Fruit fly (Drosophila melanogaster) whole organism, embryonic: ENCODE measurements around the gene CG42674.
A peak's percentile ranks its signal among the peaks of the same experiment; 100 is the strongest.

Source experiments
- Abd-B ChIP-seq: fragments of 200-800 bp; sonication (Bioruptor generic); optimal IDR thresholded peaks from 2 replicates; lab custom pipeline; 2018; ENCODE audit warnings: missing biosample characterization, mild to moderate bottlenecking, missing genetic modification characterization, moderate library complexity
- CG10654 ChIP-seq: fragments of 200-800 bp; sonication (Bioruptor generic); optimal IDR thresholded peaks from 2 replicates; lab custom pipeline; 2016; ENCODE audit warnings: missing biosample characterization, missing genetic modification characterization
- CG12236 ChIP-seq: fragments of 200-800 bp; sonication (Bioruptor generic); optimal IDR thresholded peaks from 2 replicates; lab custom pipeline; 2016; ENCODE audit warnings: missing biosample characterization, missing genetic modification characterization
- CG16813 ChIP-seq: fragments of 200-800 bp; sonication (Bioruptor generic); IDR thresholded peaks from 3 replicates; pipeline ENCODE4 v1.3.6; 2022; ENCODE audit warnings: missing biosample characterization, missing genetic modification characterization; ENCODE audit not compliant: partially characterized antibody
- CG17186 ChIP-seq: fragments of 200-800 bp; sonication (Bioruptor generic); optimal IDR thresholded peaks from 3 replicates; lab custom pipeline; 2017; ENCODE audit warnings: missing biosample characterization, missing genetic modification reagents, missing genetic modification characterization
- CG17361 ChIP-seq: fragments of 200-800 bp; sonication (Bioruptor generic); IDR thresholded peaks from 3 replicates; pipeline ENCODE4 v1.3.6; 2022; ENCODE audit warnings: missing biosample characterization, missing genetic modification characterization
- CG1832 ChIP-seq: fragments of 200-800 bp; sonication (Bioruptor generic); optimal IDR thresholded peaks from 2 replicates; lab custom pipeline; 2017; ENCODE audit warnings: missing biosample characterization, mild to moderate bottlenecking, missing genetic modification characterization, inconsistent platforms
- CG30020 ChIP-seq: fragments of 200-800 bp; optimal IDR thresholded peaks from 2 replicates; lab custom pipeline; 2019; ENCODE audit warnings: missing biosample characterization, mild to moderate bottlenecking, missing genetic modification characterization, moderate library complexity
- CG3065 ChIP-seq: fragments of 200-800 bp; sonication (Bioruptor generic); optimal IDR thresholded peaks from 2 replicates; lab custom pipeline; 2016; ENCODE audit warnings: missing biosample characterization, missing genetic modification characterization
- CG3726 ChIP-seq: fragments of 200-800 bp; sonication (Bioruptor generic); IDR thresholded peaks from 3 replicates; pipeline ENCODE4, ENCODE4 v1.3.6; 2022; ENCODE audit warnings: missing biosample characterization, missing genetic modification characterization
- CG4282 ChIP-seq: fragments of 200-800 bp; sonication (Bioruptor generic); optimal IDR thresholded peaks from 2 replicates; lab custom pipeline; 2016; ENCODE audit warnings: missing biosample characterization, missing genetic modification characterization
- CG4328 ChIP-seq: fragments of 200-800 bp; sonication (Bioruptor generic); optimal IDR thresholded peaks from 3 replicates; lab custom pipeline; 2017; ENCODE audit warnings: missing biosample characterization, missing genetic modification reagents, missing genetic modification characterization
- CG6854 ChIP-seq: fragments of 200-800 bp; sonication (Bioruptor generic); optimal IDR thresholded peaks from 3 replicates; lab custom pipeline; 2017; ENCODE audit warnings: missing biosample characterization, mild to moderate bottlenecking, missing genetic modification characterization
- CG7271 ChIP-seq: fragments of 200-800 bp; sonication (Bioruptor generic); optimal IDR thresholded peaks from 2 replicates; lab custom pipeline; 2018; ENCODE audit warnings: missing biosample characterization, mild to moderate bottlenecking, missing genetic modification characterization, moderate library complexity
- CG7745 ChIP-seq: fragments of 200-800 bp; sonication (Bioruptor generic); optimal IDR thresholded peaks from 2 replicates; lab custom pipeline; 2018; ENCODE audit warnings: missing biosample characterization, mild to moderate bottlenecking, missing genetic modification characterization, moderate library complexity
- CG9817 ChIP-seq: fragments of 200-800 bp; sonication (Bioruptor generic); optimal IDR thresholded peaks from 2 replicates; lab custom pipeline; 2018; ENCODE audit warnings: missing biosample characterization, mild to moderate bottlenecking, missing genetic modification characterization, moderate library complexity
- CTCF ChIP-seq: fragments of 200-800 bp; sonication (Bioruptor generic); optimal IDR thresholded peaks from 2 replicates; lab custom pipeline; 2017; ENCODE audit warnings: missing biosample characterization, mild to moderate bottlenecking, missing genetic modification characterization, moderate library complexity
- Chrac-16 ChIP-seq: fragments of 200-800 bp; sonication (Bioruptor generic); optimal IDR thresholded peaks from 3 replicates; lab custom pipeline; 2016; ENCODE audit warnings: missing biosample characterization, missing genetic modification characterization
- CoRest ChIP-seq: fragments of 200-800 bp; sonication (Bioruptor generic); optimal IDR thresholded peaks from 3 replicates; lab custom pipeline; 2018; ENCODE audit warnings: missing biosample characterization, mild to moderate bottlenecking, missing genetic modification characterization, moderate library complexity
- Doc2 ChIP-seq: fragments of 200-800 bp; sonication (Bioruptor generic); IDR thresholded peaks from 2 replicates; pipeline ENCODE4 v1.3.6; 2022; ENCODE audit warnings: missing biosample characterization, missing genetic modification characterization
- Ets65A ChIP-seq: fragments of 200-800 bp; sonication (Bioruptor generic); peaks from one replicate; lab custom pipeline; 2016; ENCODE audit warnings: missing biosample characterization, missing genetic modification characterization
- HLHmδ ChIP-seq: fragments of 200-800 bp; sonication (Bioruptor generic); optimal IDR thresholded peaks from 2 replicates; lab custom pipeline; 2018; ENCODE audit warnings: missing biosample characterization, mild to moderate bottlenecking, missing genetic modification characterization, moderate library complexity
- MESR4 ChIP-seq: fragments of 200-800 bp; sonication (Bioruptor generic); optimal IDR thresholded peaks from 2 replicates; lab custom pipeline; 2018; ENCODE audit warnings: missing biosample characterization, mild to moderate bottlenecking, missing genetic modification characterization, moderate library complexity
- NfI ChIP-seq: fragments of 200-800 bp; sonication (Bioruptor generic); optimal IDR thresholded peaks from 3 replicates; lab custom pipeline; 2018; ENCODE audit warnings: missing biosample characterization, mild to moderate bottlenecking, missing genetic modification characterization, moderate library complexity
- Oaz ChIP-seq: fragments of 200-800 bp; sonication (Bioruptor generic); IDR thresholded peaks from 2 replicates; pipeline ENCODE4 v1.3.6; 2022; ENCODE audit warnings: missing biosample characterization, missing genetic modification characterization
- Scr ChIP-seq: fragments of 200-800 bp; sonication (Bioruptor generic); IDR thresholded peaks from 2 replicates; pipeline ENCODE4 v1.3.6; 2022; ENCODE audit warnings: missing biosample characterization, missing genetic modification characterization; ENCODE audit not compliant: partially characterized antibody
- Six4 ChIP-seq: fragments of 200-800 bp; sonication (Bioruptor generic); optimal IDR thresholded peaks from 2 replicates; lab custom pipeline; 2016; ENCODE audit warnings: missing biosample characterization, missing genetic modification characterization
- Spps ChIP-seq: fragments of 200-800 bp; sonication (Bioruptor generic); optimal IDR thresholded peaks from 2 replicates; lab custom pipeline; 2018; ENCODE audit warnings: missing biosample characterization, mild to moderate bottlenecking, missing genetic modification characterization
- Stat92E ChIP-seq, 3 experiments: fragments of >200 bp in 2 of 3; fragments of 200-800 bp in 1 of 3; sonication (Bioruptor generic) in 1 of 3; optimal IDR thresholded peaks; 2 replicates each; lab custom pipeline; 2017 to 2019; ENCODE audit warnings: missing biosample characterization in 3 of 3, missing genetic modification characterization in 3 of 3, mild to moderate bottlenecking in 1 of 3, moderate library complexity in 1 of 3
- Usf ChIP-seq: fragments of 200-800 bp; sonication (Bioruptor generic); optimal IDR thresholded peaks from 2 replicates; lab custom pipeline; 2017; ENCODE audit warnings: missing genotype, missing biosample characterization, missing genetic modification characterization
- YL-1 ChIP-seq: fragments of 200-800 bp; sonication (Bioruptor generic); optimal IDR thresholded peaks from 3 replicates; lab custom pipeline; 2017; ENCODE audit warnings: missing biosample characterization, mild to moderate bottlenecking, missing genetic modification characterization
- ab ChIP-seq: fragments of 200-800 bp; sonication (Bioruptor generic); optimal IDR thresholded peaks from 2 replicates; lab custom pipeline; 2016; ENCODE audit warnings: missing biosample characterization, missing genetic modification characterization
- ash1 ChIP-seq: fragments of 200-800 bp; sonication (Bioruptor generic); optimal IDR thresholded peaks from 2 replicates; lab custom pipeline; 2018; ENCODE audit warnings: missing biosample characterization, mild to moderate bottlenecking, missing genetic modification characterization
- br ChIP-seq: fragments of >200 bp; optimal IDR thresholded peaks from 2 replicates; lab custom pipeline; 2017
- cas ChIP-seq: fragments of 200-800 bp; sonication (Bioruptor generic); IDR thresholded peaks from 2 replicates; pipeline ENCODE4 v1.3.6; 2022; ENCODE audit warnings: missing biosample characterization, missing genetic modification characterization
- chif ChIP-seq, 2 experiments: fragments of 200-800 bp; sonication (Bioruptor generic); optimal IDR thresholded peaks; 3 replicates each; lab custom pipeline; 2016; ENCODE audit warnings: missing biosample characterization in 2 of 2, missing genetic modification characterization in 2 of 2
- ci ChIP-seq: fragments of 200-800 bp; sonication (Bioruptor generic); IDR thresholded peaks from 3 replicates; pipeline ENCODE4 v1.3.6; 2022; ENCODE audit warnings: missing biosample characterization, missing genetic modification characterization
- dati ChIP-seq: fragments of 200-800 bp; sonication (Bioruptor generic); IDR thresholded peaks from 2 replicates; pipeline ENCODE4 v1.3.6; 2022; ENCODE audit warnings: missing biosample characterization, missing genetic modification characterization
- ftz-f1 ChIP-seq: fragments of 200-800 bp; sonication (Bioruptor generic); optimal IDR thresholded peaks from 2 replicates; lab custom pipeline; 2016; ENCODE audit warnings: missing biosample characterization, missing genetic modification characterization
- fu2 ChIP-seq: fragments of 200-800 bp; sonication (Bioruptor generic); optimal IDR thresholded peaks from 2 replicates; lab custom pipeline; 2016; ENCODE audit warnings: missing biosample characterization, missing genetic modification characterization
- grau ChIP-seq: fragments of 200-800 bp; optimal IDR thresholded peaks from 3 replicates; lab custom pipeline; 2019; ENCODE audit warnings: missing biosample characterization, mild to moderate bottlenecking, missing genetic modification characterization, moderate library complexity
- her ChIP-seq: fragments of 200-800 bp; sonication (Bioruptor generic); optimal IDR thresholded peaks from 2 replicates; lab custom pipeline; 2016; ENCODE audit warnings: missing biosample characterization, missing genetic modification characterization
- onecut ChIP-seq: fragments of 200-800 bp; sonication (Bioruptor generic); IDR thresholded peaks from 2 replicates; pipeline ENCODE4 v1.3.6; 2022; ENCODE audit warnings: missing biosample characterization, missing genetic modification characterization
- org-1 ChIP-seq: fragments of 200-800 bp; sonication (Bioruptor generic); optimal IDR thresholded peaks from 2 replicates; lab custom pipeline; 2017; ENCODE audit warnings: missing biosample characterization, missing genetic modification characterization
- phol ChIP-seq: fragments of 200-800 bp; sonication (Bioruptor generic); optimal IDR thresholded peaks from 3 replicates; lab custom pipeline; 2018; ENCODE audit warnings: missing biosample characterization, mild to moderate bottlenecking, missing genetic modification characterization, moderate library complexity
- sd ChIP-seq: fragments of 200-800 bp; sonication (Bioruptor generic); optimal IDR thresholded peaks from 3 replicates; lab custom pipeline; 2018; ENCODE audit warnings: missing biosample characterization, mild to moderate bottlenecking, missing genetic modification characterization, moderate library complexity
- sens-2 ChIP-seq: fragments of 200-800 bp; sonication (Bioruptor generic); IDR thresholded peaks from 2 replicates; pipeline ENCODE4 v1.3.6; 2022; ENCODE audit warnings: missing biosample characterization, missing genetic modification characterization
- slbo ChIP-seq: fragments of 200-800 bp; sonication (Bioruptor generic); IDR thresholded peaks from 2 replicates; pipeline ENCODE4 v1.3.6; 2022; ENCODE audit warnings: missing biosample characterization, missing genetic modification characterization
- sr ChIP-seq: fragments of 200-800 bp; sonication (Bioruptor generic); IDR thresholded peaks from 3 replicates; pipeline ENCODE4 v1.3.6; 2022; ENCODE audit warnings: missing biosample characterization, missing genetic modification characterization
- tna ChIP-seq: fragments of 200-800 bp; sonication (Bioruptor generic); IDR thresholded peaks from 2 replicates; pipeline ENCODE4 v1.3.6; 2022; ENCODE audit warnings: missing biosample characterization, missing genetic modification characterization; ENCODE audit not compliant: partially characterized antibody
- trem ChIP-seq: fragments of 200-800 bp; optimal IDR thresholded peaks from 3 replicates; lab custom pipeline; 2019; ENCODE audit warnings: missing biosample characterization, mild to moderate bottlenecking, missing genetic modification characterization, moderate library complexity
- tup ChIP-seq: fragments of 200-800 bp; sonication (Bioruptor generic); optimal IDR thresholded peaks from 2 replicates; lab custom pipeline; 2016; ENCODE audit warnings: missing biosample characterization, mild to moderate bottlenecking, missing genetic modification characterization, moderate library complexity
- unc-4 ChIP-seq: fragments of 200-800 bp; sonication (Bioruptor generic); IDR thresholded peaks from 2 replicates; pipeline ENCODE4 v1.3.6; 2022; ENCODE audit warnings: missing biosample characterization, missing genetic modification characterization; ENCODE audit not compliant: partially characterized antibody

CG42674 gene

DNA sequence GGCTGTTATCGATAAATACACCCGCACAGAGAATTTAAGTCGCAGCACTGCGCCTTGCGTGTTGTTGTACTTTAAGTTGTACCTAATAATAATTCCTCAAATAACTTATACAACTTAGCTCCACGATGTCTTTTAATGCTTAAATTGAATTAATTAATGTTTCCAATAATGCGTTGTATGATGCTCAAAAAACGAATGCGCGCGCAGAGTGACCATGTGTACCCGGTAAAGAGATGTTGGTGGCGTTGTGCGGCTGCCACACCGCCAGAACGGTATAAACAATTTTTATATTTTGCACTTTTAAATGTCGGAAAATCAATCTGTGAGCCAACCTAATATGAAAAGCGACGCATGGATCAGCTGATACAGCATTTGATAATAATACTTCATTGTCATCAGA is 28.0 kb upstream of the CG42674 start (continued):
- TF ChIP-seq CG30020 (tag; lab: Kevin White, UChicago) = peak; percentile 36
- no peak for TF ChIP-seq chif (GFP tag; optimal IDR thresholded peaks at IDR 0.05; lab: Kevin White, UChicago)
- no peak for TF ChIP-seq CG3065 (GFP tag; lab: Kevin White, UChicago)
- TF ChIP-seq CG9817 = no peak
- TF ChIP-seq fu2 (GFP tag; lab: Kevin White, UChicago) = no peak
- no peak for TF ChIP-seq grau (tag; lab: Kevin White, UChicago)
- TF ChIP-seq CG1832 (GFP tag; lab: Kevin White, UChicago) = no peak
- no peak for TF ChIP-seq NfI (GFP tag; lab: Kevin White, UChicago)
- TF ChIP-seq CG16813 (GFP tag; lab: Robert Waterston, UW) = peak; percentile 39; the same call in 1 of the 3 replicates
- no peak for TF ChIP-seq CG4282 (GFP tag; lab: Kevin White, UChicago)
- no peak for TF ChIP-seq Doc2
- no peak for TF ChIP-seq CG4328 (GFP tag; lab: Kevin White, UChicago)
- TF ChIP-seq Six4 (GFP tag; lab: Kevin White, UChicago) = no peak
- no peak for TF ChIP-seq CG12236 (GFP tag; lab: Kevin White, UChicago)
- no peak for TF ChIP-seq slbo (GFP tag; lab: Robert Waterston, UW)
- TF ChIP-seq ash1 (GFP tag; lab: Kevin White, UChicago) = no peak
- no peak for TF ChIP-seq sens-2 (GFP tag; lab: Robert Waterston, UW)
- peak; percentile 42 for TF ChIP-seq YL-1 (GFP tag; lab: Kevin White, UChicago)
- no peak for TF ChIP-seq sr (GFP tag; lab: Robert Waterston, UW)
- TF ChIP-seq MESR4 (GFP tag; lab: Kevin White, UChicago) = peak; percentile 58
- peak; percentile 53; the same call in 1 of the 2 replicates for TF ChIP-seq unc-4 (GFP tag; lab: Robert Waterston, UW)
- TF ChIP-seq Ets65A = no peak
- TF ChIP-seq sd (tag; lab: Kevin White, UChicago) = no peak
- TF ChIP-seq Scr (GFP tag; lab: Robert Waterston, UW) = peak; percentile 52
- no peak for TF ChIP-seq Spps (tag; lab: Kevin White, UChicago)
- no peak for TF ChIP-seq onecut (GFP tag; lab: Robert Waterston, UW)
- no peak for TF ChIP-seq ci (GFP tag; lab: Robert Waterston, UW)
- no peak for TF ChIP-seq org-1 (GFP tag; lab: Kevin White, UChicago)
- TF ChIP-seq ftz-f1 (GFP tag; lab: Kevin White, UChicago) = no peak
- no peak for TF ChIP-seq Chrac-16 (GFP tag; lab: Kevin White, UChicago)
- no peak for TF ChIP-seq tup (GFP tag; lab: Kevin White, UChicago)
- no peak for TF ChIP-seq cas (GFP tag; lab: Robert Waterston, UW)
- no peak for TF ChIP-seq CG17361 (GFP tag; lab: Robert Waterston, UW)
- TF ChIP-seq Stat92E (GFP tag; optimal IDR thresholded peaks at IDR 0.05; lab: Kevin White, UChicago) = no peak
- peak; percentile 44 for TF ChIP-seq Abd-B (GFP tag; lab: Kevin White, UChicago)
- no peak for TF ChIP-seq ab
- TF ChIP-seq CoRest (tag; lab: Kevin White, UChicago) = peak; percentile 38
- TF ChIP-seq CTCF (GFP tag; lab: Kevin White, UChicago) = no peak
- TF ChIP-seq CG3726 = no peak
- no peak for TF ChIP-seq dati (GFP tag; lab: Robert Waterston, UW)
- TF ChIP-seq br (lab: Kevin White, UChicago) = no peak
- TF ChIP-seq CG7271 (tag; lab: Kevin White, UChicago) = no peak
- no peak for TF ChIP-seq Oaz (GFP tag; lab: Robert Waterston, UW)
- no peak for TF ChIP-seq Usf
- no peak for TF ChIP-seq CG10654 (GFP tag; lab: Kevin White, UChicago)
- peak; percentile 69 for TF ChIP-seq trem (tag; lab: Kevin White, UChicago)
- TF ChIP-seq CG6854 (GFP tag; lab: Kevin White, UChicago) = no peak
- TF ChIP-seq HLHmδ (GFP tag; lab: Kevin White, UChicago) = no peak
- peak; percentile 41 for TF ChIP-seq phol
- TF ChIP-seq CG17186 (GFP tag; lab: Kevin White, UChicago) = peak; percentile 96
- no peak for TF ChIP-seq tna (GFP tag; lab: Robert Waterston, UW)
- no peak for TF ChIP-seq CG7745 (tag; lab: Kevin White, UChicago)
- TF ChIP-seq her = peak; percentile 49
